Worm (Caenorhabditis elegans) whole organism, early embryonic: ENCODE results near the gene K09C8.7.

Experiments used
- B0310.2 ChIP-seq: sonication (generic microtip); optimal IDR thresholded peaks from 2 replicates; lab custom pipeline; 2016; ENCODE audit warnings: mild to moderate bottlenecking, missing genetic modification characterization, missing compliant biosample characterization
- F13C5.2 ChIP-seq: sonication (generic microtip); optimal IDR thresholded peaks from 2 replicates; lab custom pipeline; 2017; ENCODE audit warnings: mild to moderate bottlenecking, missing genetic modification characterization, inconsistent platforms, missing compliant biosample characterization
- aly-1 ChIP-seq: sonication (generic microtip); optimal IDR thresholded peaks from 2 replicates; lab custom pipeline; 2016; ENCODE audit warnings: missing genetic modification characterization, missing compliant biosample characterization
- ama-1 ChIP-seq: fragments of 150-350 bp; optimal IDR thresholded peaks from 2 replicates; lab custom pipeline; 2014
- ceh-13 ChIP-seq: fragments of 200-800 bp; sonication (Bioruptor generic); optimal IDR thresholded peaks from 2 replicates; lab custom pipeline; 2018; ENCODE audit warnings: mild to moderate bottlenecking, missing genetic modification characterization, missing compliant biosample characterization
- ets-7 ChIP-seq: sonication (generic microtip); optimal IDR thresholded peaks from 2 replicates; lab custom pipeline; 2016; ENCODE audit warnings: missing genotype, missing genetic modification characterization, missing compliant biosample characterization
- pes-1 ChIP-seq: fragments of 200-800 bp; sonication (Bioruptor generic); IDR thresholded peaks from 2 replicates; pipeline ENCODE4 v1.3.6; 2022; ENCODE audit warnings: missing genetic modification reagents, missing genetic modification characterization, missing compliant biosample characterization
- tbx-11 ChIP-seq: fragments of 200-800 bp; sonication (Bioruptor generic); IDR thresholded peaks from 2 replicates; pipeline ENCODE4 v1.3.6; 2022; ENCODE audit warnings: missing genetic modification characterization, missing compliant biosample characterization

- TF ChIP-seq tbx-11 (GFP tag; lab: Robert Waterston, UW) (no peak), ceh-13 (GFP tag; lab: Kevin White, UChicago) (no peak), ama-1 (no peak), pes-1 (GFP tag; lab: Robert Waterston, UW) (no peak), aly-1 (tag; lab: Kevin White, UChicago) (no peak), B0310.2 (tag; lab: Kevin White, UChicago) (no peak), ets-7 (tag; lab: Kevin White, UChicago) (no peak), F13C5.2 (tag; lab: Kevin White, UChicago) (no peak)
These were observed 5.9 kb upstream of the K09C8.7 start for ce11 chrX:10956972-10957678.
